Worm (Caenorhabditis elegans) whole organism, young adult: ENCODE measurements around the gene E02C12.6.
A peak's percentile ranks its signal among the peaks of the same experiment; 100 is the strongest.

Experiments used
- B0336.3 ChIP-seq: fragments of 200-800 bp; sonication (Bioruptor generic); IDR thresholded peaks from 2 replicates; pipeline ENCODE4 v1.3.6; 2022; ENCODE audit warnings: missing genetic modification characterization, missing compliant biosample characterization
- C17E4.6 ChIP-seq: fragments of 200-800 bp; sonication (Bioruptor generic); IDR thresholded peaks from 2 replicates; pipeline ENCODE4 v1.3.6; 2022; ENCODE audit warnings: missing genetic modification reagents, missing genetic modification characterization, missing compliant biosample characterization
- F10E7.11 ChIP-seq: sonication (generic microtip); optimal IDR thresholded peaks from 2 replicates; lab custom pipeline; 2017; ENCODE audit warnings: mild to moderate bottlenecking, missing genetic modification characterization, moderate library complexity, missing compliant biosample characterization
- F22D6.2 ChIP-seq: sonication (generic microtip); optimal IDR thresholded peaks from 2 replicates; lab custom pipeline; 2016; ENCODE audit warnings: mild to moderate bottlenecking, missing genetic modification characterization, missing compliant biosample characterization
- F49E8.2 ChIP-seq: sonication (generic microtip); optimal IDR thresholded peaks from 3 replicates; lab custom pipeline; 2017; ENCODE audit warnings: missing genetic modification characterization, mild to moderate bottlenecking, missing compliant biosample characterization, antibody characterized with exemption, moderate library complexity; ENCODE audit not compliant: insufficient read depth
- F57A8.1 ChIP-seq: fragments of 200-800 bp; sonication (Bioruptor generic); optimal IDR thresholded peaks from 2 replicates; lab custom pipeline; 2018; ENCODE audit warnings: mild to moderate bottlenecking, missing genetic modification characterization, moderate library complexity, missing compliant biosample characterization
- F57C9.4 ChIP-seq: sonication (generic microtip); optimal IDR thresholded peaks from 2 replicates; lab custom pipeline; 2017; ENCODE audit warnings: mild to moderate bottlenecking, missing genetic modification characterization, missing compliant biosample characterization
- Y67H2A.10 ChIP-seq: fragments of 200-800 bp; sonication (Bioruptor generic); conservative IDR thresholded peaks from 2 replicates; pipeline ENCODE4 v1.3.6; 2022; ENCODE audit warnings: missing genetic modification reagents, missing genetic modification characterization, missing compliant biosample characterization
- Y95B8A.8 ChIP-seq: fragments of 200-800 bp; sonication (Bioruptor generic); IDR thresholded peaks from 2 replicates; pipeline ENCODE4 v1.3.6; 2022; ENCODE audit warnings: missing genetic modification reagents, missing genetic modification characterization, missing compliant biosample characterization
- aptf-3 ChIP-seq: fragments of 200-800 bp; sonication (Bioruptor generic); IDR thresholded peaks from 2 replicates; pipeline ENCODE4 v1.3.6; 2022; ENCODE audit warnings: missing genetic modification characterization, missing compliant biosample characterization
- athp-1 ChIP-seq: sonication (generic microtip); optimal IDR thresholded peaks from 2 replicates; lab custom pipeline; 2017; ENCODE audit warnings: mild to moderate bottlenecking, missing genetic modification characterization, missing compliant biosample characterization
- attf-6 ChIP-seq: fragments of 200-800 bp; sonication (Bioruptor generic); IDR thresholded peaks from 2 replicates; pipeline ENCODE4 v1.3.6; 2022; ENCODE audit warnings: missing genetic modification reagents, missing genetic modification characterization, missing compliant biosample characterization
- bed-1 ChIP-seq: fragments of 200-800 bp; sonication (Bioruptor generic); IDR thresholded peaks from 2 replicates; pipeline ENCODE4 v1.3.6; 2022; ENCODE audit warnings: missing genetic modification reagents, missing genetic modification characterization, missing compliant biosample characterization
- cebp-1 ChIP-seq, 2 experiments: fragments of 200-800 bp in 1 of 2; sonication (Bioruptor generic) in 1 of 2; sonication (generic microtip) in 1 of 2; IDR thresholded peaks in 1 of 2; optimal IDR thresholded peaks in 1 of 2; 2 replicates each; pipeline versions ENCODE4 v1.3.6 to Lab custom; 2017 to 2022; ENCODE audit warnings: missing compliant biosample characterization in 2 of 2, missing genetic modification characterization in 2 of 2, mild to moderate bottlenecking in 1 of 2, missing genetic modification reagents in 1 of 2, moderate library complexity in 1 of 2
- ceh-40 ChIP-seq: fragments of 200-800 bp; sonication (Bioruptor generic); IDR thresholded peaks from 2 replicates; pipeline ENCODE4 v1.3.6; 2022; ENCODE audit warnings: missing genetic modification characterization, missing compliant biosample characterization
- ceh-79 ChIP-seq: sonication (generic microtip); optimal IDR thresholded peaks from 2 replicates; lab custom pipeline; 2017; ENCODE audit warnings: mild to moderate bottlenecking, missing genetic modification characterization, missing compliant biosample characterization
- egl-44 ChIP-seq: fragments of 200-800 bp; sonication (Bioruptor generic); IDR thresholded peaks from 2 replicates; pipeline ENCODE4 v1.3.6; 2022; ENCODE audit warnings: missing genetic modification reagents, missing genetic modification characterization, missing compliant biosample characterization
- egrh-3 ChIP-seq: fragments of 200-800 bp; sonication (Bioruptor generic); IDR thresholded peaks from 2 replicates; pipeline ENCODE4 v1.3.6; 2022; ENCODE audit warnings: missing genetic modification reagents, missing genetic modification characterization, missing compliant biosample characterization
- ekl-4 ChIP-seq: fragments of 200-800 bp; sonication (Bioruptor generic); IDR thresholded peaks from 2 replicates; pipeline ENCODE4 v1.3.6; 2022; ENCODE audit warnings: missing genetic modification reagents, missing genetic modification characterization, missing compliant biosample characterization
- ets-4 ChIP-seq: fragments of 200-800 bp; sonication (Bioruptor generic); optimal IDR thresholded peaks from 2 replicates; lab custom pipeline; 2018; ENCODE audit warnings: mild to moderate bottlenecking, missing genetic modification characterization, missing compliant biosample characterization
- him-1 ChIP-seq: sonication (generic microtip); optimal IDR thresholded peaks from 2 replicates; lab custom pipeline; 2016; ENCODE audit warnings: missing genotype, missing genetic modification reagents, missing genetic modification characterization, missing compliant biosample characterization
- hmg-20 ChIP-seq: fragments of 200-800 bp; sonication (Bioruptor generic); IDR thresholded peaks from 2 replicates; pipeline ENCODE4 v1.3.6; 2022; ENCODE audit warnings: missing genetic modification reagents, missing genetic modification characterization, missing compliant biosample characterization
- hsf-1 ChIP-seq: fragments of 200-800 bp; sonication (Bioruptor generic); IDR thresholded peaks from 2 replicates; pipeline ENCODE4 v1.3.6; 2022; ENCODE audit warnings: missing genetic modification reagents, missing genetic modification characterization, missing compliant biosample characterization
- let-526 ChIP-seq: fragments of 200-800 bp; sonication (Bioruptor generic); IDR thresholded peaks from 2 replicates; pipeline ENCODE4 v1.3.6; 2022; ENCODE audit warnings: missing genetic modification reagents, missing genetic modification characterization, missing compliant biosample characterization
- lin-26 ChIP-seq: fragments of 200-800 bp; sonication (Bioruptor generic); IDR thresholded peaks from 2 replicates; pipeline ENCODE4 v1.3.6; 2022; ENCODE audit warnings: missing genetic modification reagents, missing genetic modification characterization, missing compliant biosample characterization
- lin-35 ChIP-seq, 3 experiments: fragments of 150-350 bp in 2 of 3; sonication (generic microtip) in 1 of 3; optimal IDR thresholded peaks; 2 replicates each; lab custom pipeline; 2014 to 2018; ENCODE audit warnings: missing biosample characterization in 3 of 3, missing genetic modification characterization in 3 of 3, missing genetic modification reagents in 3 of 3
- lsy-27 ChIP-seq: sonication (generic microtip); optimal IDR thresholded peaks from 2 replicates; lab custom pipeline; 2017; ENCODE audit warnings: missing genetic modification characterization, mild to moderate bottlenecking, missing compliant biosample characterization, antibody characterized with exemption, missing genotype, borderline replicate concordance; ENCODE audit not compliant: insufficient read depth
- mxl-1 ChIP-seq: sonication (generic microtip); optimal IDR thresholded peaks from 2 replicates; lab custom pipeline; 2016; ENCODE audit warnings: missing genetic modification characterization, missing compliant biosample characterization
- nfya-2 ChIP-seq: fragments of 200-800 bp; sonication (Bioruptor generic); IDR thresholded peaks from 2 replicates; pipeline ENCODE4 v1.3.6; 2022; ENCODE audit warnings: missing genetic modification reagents, missing genetic modification characterization, missing compliant biosample characterization
- nfyb-1 ChIP-seq: fragments of 200-800 bp; sonication (Bioruptor generic); IDR thresholded peaks from 2 replicates; pipeline ENCODE4 v1.3.6; 2022; ENCODE audit warnings: missing genetic modification reagents, missing genetic modification characterization, missing compliant biosample characterization
- nhr-179 ChIP-seq: sonication (generic microtip); optimal IDR thresholded peaks from 2 replicates; lab custom pipeline; 2016; ENCODE audit warnings: mild to moderate bottlenecking, missing genetic modification characterization, missing compliant biosample characterization
- nhr-27 ChIP-seq: fragments of 200-800 bp; sonication (Bioruptor generic); optimal IDR thresholded peaks from 2 replicates; lab custom pipeline; 2018; ENCODE audit warnings: mild to moderate bottlenecking, missing genetic modification characterization, moderate library complexity, missing compliant biosample characterization
- nhr-80 ChIP-seq: sonication (generic microtip); optimal IDR thresholded peaks from 2 replicates; lab custom pipeline; 2016; ENCODE audit warnings: missing genetic modification characterization, missing compliant biosample characterization
- pha-4 ChIP-seq: fragments of 150-350 bp; sonication (generic microtip); optimal IDR thresholded peaks from 2 replicates; lab custom pipeline; 2014; ENCODE audit warnings: missing biosample characterization, missing genetic modification reagents, missing genetic modification characterization
- rcor-1 ChIP-seq: fragments of 200-800 bp; sonication (Bioruptor generic); IDR thresholded peaks from 2 replicates; pipeline ENCODE4 v1.3.6; 2022; ENCODE audit warnings: missing genetic modification reagents, missing genetic modification characterization, missing compliant biosample characterization
- repo-1 ChIP-seq: sonication (generic microtip); optimal IDR thresholded peaks from 2 replicates; lab custom pipeline; 2017; ENCODE audit warnings: mild to moderate bottlenecking, missing genetic modification characterization, missing compliant biosample characterization
- sdz-38 ChIP-seq: sonication (generic microtip); optimal IDR thresholded peaks from 2 replicates; lab custom pipeline; 2016; ENCODE audit warnings: missing genotype, missing genetic modification characterization, missing compliant biosample characterization
- sea-2 ChIP-seq: fragments of 200-800 bp; sonication (Bioruptor generic); IDR thresholded peaks from 2 replicates; pipeline ENCODE4 v1.3.6; 2022; ENCODE audit warnings: missing genetic modification characterization, missing compliant biosample characterization
- snpc-1.3 ChIP-seq: sonication (generic microtip); optimal IDR thresholded peaks from 2 replicates; lab custom pipeline; 2017; ENCODE audit warnings: missing genetic modification characterization, mild to moderate bottlenecking, missing compliant biosample characterization, antibody characterized with exemption, moderate library complexity, missing genotype, missing genetic modification reagents; ENCODE audit not compliant: insufficient read depth
- snpc-3.4 ChIP-seq: sonication (generic microtip); optimal IDR thresholded peaks from 2 replicates; lab custom pipeline; 2017; ENCODE audit warnings: missing genetic modification characterization, mild to moderate bottlenecking, missing compliant biosample characterization, antibody characterized with exemption, moderate library complexity, missing genotype, missing genetic modification reagents
- somi-1 ChIP-seq: fragments of 200-800 bp; sonication (Bioruptor generic); optimal IDR thresholded peaks from 2 replicates; lab custom pipeline; 2018; ENCODE audit warnings: mild to moderate bottlenecking, missing genetic modification characterization, missing compliant biosample characterization
- tbp1 ChIP-seq: fragments of 200-800 bp; sonication (Bioruptor generic); optimal IDR thresholded peaks from 2 replicates; lab custom pipeline; 2018; ENCODE audit warnings: mild to moderate bottlenecking, missing genetic modification characterization, missing compliant biosample characterization
- xnd-1 ChIP-seq: sonication (generic microtip); optimal IDR thresholded peaks from 2 replicates; lab custom pipeline; 2016; ENCODE audit warnings: missing genotype, missing genetic modification reagents, missing genetic modification characterization, missing compliant biosample characterization
- zfh-2 ChIP-seq: fragments of 200-800 bp; sonication (Bioruptor generic); conservative IDR thresholded peaks from 2 replicates; pipeline ENCODE4 v1.3.6; 2022; ENCODE audit warnings: missing genetic modification reagents, missing genetic modification characterization, missing compliant biosample characterization
- zim-3 ChIP-seq: sonication (generic microtip); optimal IDR thresholded peaks from 2 replicates; lab custom pipeline; 2017; ENCODE audit warnings: mild to moderate bottlenecking, missing genetic modification characterization, moderate library complexity, missing compliant biosample characterization

E02C12.6 gene

DNA sequence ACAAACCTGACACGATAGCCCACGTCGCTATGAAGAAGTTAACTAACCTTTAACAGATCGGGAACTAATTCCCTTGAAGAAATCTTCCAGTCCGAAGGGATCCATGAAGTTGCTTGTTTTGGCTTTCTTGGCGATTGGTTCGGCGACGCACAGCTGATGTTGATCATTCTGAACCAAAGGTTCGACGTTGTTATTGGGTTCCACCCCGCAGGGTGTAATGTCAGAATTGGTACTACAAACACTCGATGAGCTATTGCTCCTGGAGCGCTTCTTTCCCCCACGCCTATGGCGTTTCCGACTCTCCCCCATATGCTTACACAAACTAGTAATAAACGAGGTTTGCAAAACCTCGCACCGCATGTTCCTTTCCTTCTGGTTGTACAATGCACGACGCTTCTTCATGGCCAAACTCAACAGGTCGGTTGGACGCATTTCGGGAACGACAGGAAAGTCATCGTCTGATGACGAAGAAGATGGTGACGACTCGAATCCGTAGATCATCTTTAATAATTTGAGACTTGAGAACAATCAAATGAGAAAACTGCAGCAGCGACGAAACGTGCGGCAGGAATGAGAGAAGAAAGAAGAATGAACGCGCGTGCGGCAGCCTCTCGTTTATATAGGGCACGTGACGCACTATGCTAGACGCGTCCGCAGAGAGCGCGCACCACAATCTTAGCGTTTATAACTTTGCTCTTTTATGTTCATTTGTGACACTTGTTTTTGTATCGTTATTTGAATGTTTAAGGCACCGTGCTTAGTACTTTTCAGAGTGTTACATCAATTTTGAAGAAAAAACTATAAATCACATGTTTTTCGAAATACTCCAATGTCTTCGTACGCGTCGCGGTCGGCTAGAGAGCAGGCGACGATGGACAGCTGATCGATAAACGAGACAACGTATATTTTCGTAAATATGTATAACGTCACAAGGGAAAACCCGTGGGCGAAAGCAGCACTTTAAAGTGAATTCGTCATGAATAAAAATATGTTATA, 27.0 kb downstream of the E02C12.6 start, which contains the start of gene tos-1 (continued):
- TF ChIP-seq repo-1 (peak; percentile 96), pha-4 (tag; lab: Kevin White, UChicago) (peak; percentile 83), him-1 (tag; lab: Kevin White, UChicago) (no peak), nfya-2 (GFP tag; lab: Robert Waterston, UW) (no peak), egl-44 (GFP tag; lab: Robert Waterston, UW) (no peak), xnd-1 (tag; lab: Kevin White, UChicago) (no peak), tbp1 (GFP tag; lab: Kevin White, UChicago) (peak; percentile 84), hmg-20 (no peak), nhr-179 (no peak), nhr-27 (tag; lab: Kevin White, UChicago) (peak; percentile 82), ets-4 (GFP tag; lab: Kevin White, UChicago) (peak; percentile 29), cebp-1 (GFP tag; IDR thresholded peaks at IDR 0.05; lab: Robert Waterston, UW) (peak; percentile 91), cebp-1 (tag; optimal IDR thresholded peaks at IDR 0.05; lab: Kevin White, UChicago) (peak; percentile 98), F49E8.2 (tag; lab: Kevin White, UChicago) (peak; percentile 27), Y67H2A.10 (GFP tag; lab: Robert Waterston, UW) (peak; percentile 98), ceh-40 (GFP tag; lab: Robert Waterston, UW) (no peak), F10E7.11 (tag; lab: Kevin White, UChicago) (peak; percentile 56), nfyb-1 (GFP tag; lab: Robert Waterston, UW) (peak; percentile 96), Y95B8A.8 (GFP tag; lab: Robert Waterston, UW) (peak; percentile 96), snpc-1.3 (tag; lab: Kevin White, UChicago) (no peak), attf-6 (GFP tag; lab: Robert Waterston, UW) (0 out of 2 replicates have a peak, but pooled peaks have one; percentile 22), rcor-1 (GFP tag; lab: Robert Waterston, UW) (peak; percentile 81), bed-1 (GFP tag; lab: Robert Waterston, UW) (no peak), sea-2 (GFP tag; lab: Robert Waterston, UW) (peak; percentile 67; the same call in 1 of the 2 replicates), athp-1 (tag; lab: Kevin White, UChicago) (peak; percentile 98), ekl-4 (GFP tag; lab: Robert Waterston, UW) (peak; percentile 97), F57A8.1 (GFP tag; lab: Kevin White, UChicago) (no peak), C17E4.6 (GFP tag; lab: Robert Waterston, UW) (peak; percentile 86), sdz-38 (tag; lab: Kevin White, UChicago) (no peak), let-526 (GFP tag; lab: Robert Waterston, UW) (peak; percentile 91), zim-3 (peak; percentile 85), egrh-3 (GFP tag; lab: Robert Waterston, UW) (peak; percentile 53; the same call in 1 of the 2 replicates), ceh-79 (peak; percentile 53), nhr-80 (peak; percentile 94), lsy-27 (no peak), lin-26 (GFP tag; lab: Robert Waterston, UW) (peak; percentile 74; the same call in 1 of the 2 replicates), lin-35 (GFP tag; optimal IDR thresholded peaks at IDR 0.05; lab: Kevin White, UChicago) (peak in 2 of 3 experiments; percentile 80 to 85), B0336.3 (peak; percentile 91), snpc-3.4 (tag; lab: Kevin White, UChicago) (peak; percentile 48), F22D6.2 (tag; lab: Kevin White, UChicago) (peak; percentile 87), zfh-2 (GFP tag; lab: Robert Waterston, UW) (no peak; the same call in 1 of the 2 replicates), somi-1 (GFP tag; lab: Kevin White, UChicago) (peak; percentile 98), F57C9.4 (peak; percentile 84), aptf-3 (GFP tag; lab: Robert Waterston, UW) (no peak), hsf-1 (GFP tag; lab: Robert Waterston, UW) (peak; percentile 73), mxl-1 (tag; lab: Kevin White, UChicago) (no peak)
